Comparison of ENCODE assay signal across 1 fruit fly cellular context in the genomic region with DNA sequence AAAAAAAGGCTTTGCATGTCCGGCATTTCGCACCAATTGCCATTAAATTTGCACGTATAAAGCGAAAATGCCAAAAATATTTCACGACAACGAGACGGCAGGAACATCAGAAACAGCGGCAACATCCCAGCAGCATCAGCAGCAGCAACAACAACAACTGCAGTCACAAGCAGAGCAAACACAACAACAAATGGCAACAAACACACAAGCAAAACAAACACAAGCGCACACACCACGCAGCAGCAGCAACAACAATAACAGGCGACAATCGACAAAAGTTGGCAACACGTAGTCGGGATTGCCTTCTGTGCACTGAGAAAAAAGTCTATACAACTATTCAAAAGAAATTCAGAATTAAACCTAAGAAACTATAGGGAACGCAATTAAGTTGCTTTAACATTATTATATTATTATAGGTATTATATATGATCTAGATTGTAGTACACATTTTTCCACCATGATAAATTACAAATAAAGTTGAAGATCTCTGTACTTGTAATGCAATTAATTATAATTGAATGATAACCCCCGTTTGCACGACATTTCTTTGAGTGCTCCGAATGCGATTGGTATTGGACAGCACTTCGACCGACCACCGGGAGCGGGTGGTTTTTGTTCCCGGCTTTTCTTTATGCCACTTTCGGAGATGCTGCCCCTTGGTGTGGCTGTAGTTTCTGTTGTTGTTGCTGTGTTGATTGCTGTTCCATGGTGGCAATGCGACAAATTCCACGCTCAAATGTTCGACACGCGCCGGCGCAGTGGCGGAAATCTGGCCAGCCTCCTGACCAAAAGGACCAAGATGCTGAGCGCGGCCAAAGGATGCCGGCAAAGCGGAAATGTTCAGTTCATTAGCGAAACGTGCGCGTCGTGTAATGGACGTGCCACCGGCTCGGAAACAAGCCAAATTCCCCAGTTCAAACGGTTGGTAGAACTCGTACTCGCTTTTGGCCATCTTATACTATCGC.
TF ChIP-seq lines count a peak whose summit lies in the region.

A gene (plus strand): TSS at position 848 of the 965 bp plus-strand sequence.

TF ChIP-seq in whole organism, embryonic, 481 proteins besides CTCF, POLR2A, EP300 and RAD21 (continued from another document):
- TF ChIP-seq Opbp (GFP tag; IDR thresholded peaks at IDR 0.05; lab: Robert Waterston, UW; ENCODE audit: partially characterized antibody): no peak
- TF ChIP-seq Ada2b (GFP tag; IDR thresholded peaks at IDR 0.05; lab: Robert Waterston, UW): peak; percentile 11; the same call in 1 of the 2 replicates
- TF ChIP-seq org-1 (GFP tag; optimal IDR thresholded peaks at IDR 0.05; lab: Kevin White, UChicago): peak; percentile 51
- TF ChIP-seq Gsc (GFP tag; IDR thresholded peaks at IDR 0.05; lab: Robert Waterston, UW): no peak
- no peak for TF ChIP-seq pum (GFP tag; optimal IDR thresholded peaks at IDR 0.05; lab: Kevin White, UChicago)
- no peak for TF ChIP-seq maf-S (GFP tag; optimal IDR thresholded peaks at IDR 0.05; lab: Kevin White, UChicago)
- TF ChIP-seq CG9876 (GFP tag; optimal IDR thresholded peaks at IDR 0.05; lab: Kevin White, UChicago): no peak
- TF ChIP-seq CG8924 (tag; optimal IDR thresholded peaks at IDR 0.05; lab: Kevin White, UChicago): peak; percentile 58
- peak; percentile 42 for TF ChIP-seq nau (GFP tag; optimal IDR thresholded peaks at IDR 0.05; lab: Kevin White, UChicago)
- TF ChIP-seq CG34224 (GFP tag; IDR thresholded peaks at IDR 0.05; lab: Robert Waterston, UW; ENCODE audit: partially characterized antibody): no peak
- TF ChIP-seq Spps (tag; optimal IDR thresholded peaks at IDR 0.05; lab: Kevin White, UChicago): no peak
- peak; percentile 31 for TF ChIP-seq CG17385 (GFP tag; optimal IDR thresholded peaks at IDR 0.05; lab: Kevin White, UChicago)
- TF ChIP-seq CG2889 (GFP tag; IDR thresholded peaks at IDR 0.05; lab: Robert Waterston, UW): no peak
- peak; percentile 21; the same call in 1 of the 2 replicates for TF ChIP-seq onecut (GFP tag; IDR thresholded peaks at IDR 0.05; lab: Robert Waterston, UW)
- peak; percentile 75 for TF ChIP-seq dmrt99B (tag; optimal IDR thresholded peaks at IDR 0.05; lab: Kevin White, UChicago)
- peak; percentile 69 for TF ChIP-seq CG2712 (tag; optimal IDR thresholded peaks at IDR 0.05; lab: Kevin White, UChicago)
- peak; percentile 75 for TF ChIP-seq lab (GFP tag; optimal IDR thresholded peaks at IDR 0.05; lab: Kevin White, UChicago)
- peak; percentile 66 for TF ChIP-seq Oli (tag; optimal IDR thresholded peaks at IDR 0.05; lab: Kevin White, UChicago)
- TF ChIP-seq CG4424 (GFP tag; optimal IDR thresholded peaks at IDR 0.05; lab: Kevin White, UChicago): peak; percentile 25
- TF ChIP-seq Drgx (GFP tag; IDR thresholded peaks at IDR 0.05; lab: Robert Waterston, UW): peak; percentile 76
- TF ChIP-seq CG14710 (tag; optimal IDR thresholded peaks at IDR 0.05; lab: Kevin White, UChicago): peak; percentile 24
- no peak for TF ChIP-seq CG13624 (GFP tag; optimal IDR thresholded peaks at IDR 0.05; lab: Kevin White, UChicago)
- TF ChIP-seq Dip2 (GFP tag; IDR thresholded peaks at IDR 0.05; lab: Robert Waterston, UW): no peak
- no peak for TF ChIP-seq CG12071 (GFP tag; optimal IDR thresholded peaks at IDR 0.05; lab: Kevin White, UChicago)
- no peak for TF ChIP-seq CG7372 (GFP tag; IDR thresholded peaks at IDR 0.05; lab: Robert Waterston, UW)
- TF ChIP-seq Bteb2 (GFP tag; optimal IDR thresholded peaks at IDR 0.05; lab: Kevin White, UChicago): no peak
- TF ChIP-seq Ravus (GFP tag; IDR thresholded peaks at IDR 0.05; lab: Robert Waterston, UW): no peak
- peak; percentile 25; the same call in 1 of the 3 replicates for TF ChIP-seq jigr1 (GFP tag; IDR thresholded peaks at IDR 0.05; lab: Robert Waterston, UW)
- TF ChIP-seq CG1603 (tag; optimal IDR thresholded peaks at IDR 0.05; lab: Kevin White, UChicago): no peak
- TF ChIP-seq lov (optimal IDR thresholded peaks at IDR 0.05; lab: Kevin White, UChicago): no peak
- no peak for TF ChIP-seq lov (GFP tag; IDR thresholded peaks at IDR 0.05; lab: Robert Waterston, UW)
- TF ChIP-seq Lim3 (GFP tag; IDR thresholded peaks at IDR 0.05; lab: Robert Waterston, UW): no peak
- peak; percentile 46 for TF ChIP-seq CG10209 (GFP tag; optimal IDR thresholded peaks at IDR 0.05; lab: Kevin White, UChicago)
- no peak for TF ChIP-seq nerfin-2 (GFP tag; IDR thresholded peaks at IDR 0.05; lab: Robert Waterston, UW; ENCODE audit: partially characterized antibody)
- no peak for TF ChIP-seq CG33557 (GFP tag; optimal IDR thresholded peaks at IDR 0.05; lab: Kevin White, UChicago)
- TF ChIP-seq Hand (GFP tag; optimal IDR thresholded peaks at IDR 0.05; lab: Kevin White, UChicago): peak; percentile 53
- TF ChIP-seq hth (optimal IDR thresholded peaks at IDR 0.05; lab: Kevin White, UChicago): no peak
- no peak for TF ChIP-seq gro (GFP tag; optimal IDR thresholded peaks at IDR 0.05; lab: Kevin White, UChicago)
- peak; percentile 11 for TF ChIP-seq Nf-YB (GFP tag; optimal IDR thresholded peaks at IDR 0.05; lab: Kevin White, UChicago)
- TF ChIP-seq HLH4C (GFP tag; IDR thresholded peaks at IDR 0.05; lab: Robert Waterston, UW; ENCODE audit: partially characterized antibody): no peak
- peak; percentile 56 for TF ChIP-seq Ptx1 (GFP tag; IDR thresholded peaks at IDR 0.05; lab: Robert Waterston, UW)
- no peak for TF ChIP-seq fu2 (GFP tag; optimal IDR thresholded peaks at IDR 0.05; lab: Kevin White, UChicago)
- no peak for TF ChIP-seq CG12744 (GFP tag; optimal IDR thresholded peaks at IDR 0.05; lab: Kevin White, UChicago)
- TF ChIP-seq insv (GFP tag; optimal IDR thresholded peaks at IDR 0.05; lab: Kevin White, UChicago): no peak
- TF ChIP-seq Stat92E (GFP tag; optimal IDR thresholded peaks at IDR 0.05; lab: Kevin White, UChicago): no peak
- TF ChIP-seq CG6175 (GFP tag; IDR thresholded peaks at IDR 0.05; lab: Robert Waterston, UW): no peak
- no peak for TF ChIP-seq CG10431 (GFP tag; optimal IDR thresholded peaks at IDR 0.05; lab: Kevin White, UChicago)
- TF ChIP-seq Asciz (GFP tag; optimal IDR thresholded peaks at IDR 0.05; lab: Kevin White, UChicago): peak; percentile 32
- TF ChIP-seq Lpt (GFP tag; optimal IDR thresholded peaks at IDR 0.05; lab: Kevin White, UChicago): no peak
- peak; percentile 71 for TF ChIP-seq Meics (GFP tag; optimal IDR thresholded peaks at IDR 0.05; lab: Kevin White, UChicago)
- TF ChIP-seq CG11696 (GFP tag; IDR thresholded peaks at IDR 0.05; lab: Robert Waterston, UW): no peak
- no peak for TF ChIP-seq z (GFP tag; IDR thresholded peaks at IDR 0.05; lab: Robert Waterston, UW)
- no peak for TF ChIP-seq CG10543 (GFP tag; optimal IDR thresholded peaks at IDR 0.05; lab: Kevin White, UChicago)
- no peak for TF ChIP-seq CG13894 (tag; optimal IDR thresholded peaks at IDR 0.05; lab: Kevin White, UChicago)
- TF ChIP-seq CG4360 (GFP tag; IDR thresholded peaks at IDR 0.05; lab: Robert Waterston, UW): peak; percentile 85
- TF ChIP-seq zfh1 (GFP tag; IDR thresholded peaks at IDR 0.05; lab: Robert Waterston, UW): no peak
- TF ChIP-seq cg (GFP tag; optimal IDR thresholded peaks at IDR 0.05; lab: Kevin White, UChicago): no peak
- no peak for TF ChIP-seq CG17328 (GFP tag; IDR thresholded peaks at IDR 0.05; lab: Robert Waterston, UW)
- no peak for TF ChIP-seq hkb (optimal IDR thresholded peaks at IDR 0.05; lab: Kevin White, UChicago)
- TF ChIP-seq hkb (GFP tag; IDR thresholded peaks at IDR 0.05; lab: Robert Waterston, UW): peak; percentile 18; the same call in 1 of the 2 replicates
- TF ChIP-seq CG8281 (tag; optimal IDR thresholded peaks at IDR 0.05; lab: Kevin White, UChicago): no peak
- no peak for TF ChIP-seq ash1 (GFP tag; optimal IDR thresholded peaks at IDR 0.05; lab: Kevin White, UChicago)
TF ChIP-seq in whole organism, embryonic: peak in this region for 162.
